Fruit fly (Drosophila melanogaster): ENCODE measurements around the gene Set8.

Gene Set8

dm6 chr3R:14357405-14357804, 41.6 kb downstream of the Set8 start (continued):
- TF ChIP-seq dm (GFP tag; optimal IDR thresholded peaks at IDR 0.05) (no peak), dmrt11E (tag; optimal IDR thresholded peaks at IDR 0.05) (peak; percentile 49), CG8089 (GFP tag; optimal IDR thresholded peaks at IDR 0.05) (no peak), CG6765 (GFP tag; optimal IDR thresholded peaks at IDR 0.05) (no peak), CG2889 (GFP tag; IDR thresholded peaks at IDR 0.05) (0 out of 3 replicates have a peak, but pooled peaks have one; percentile 36), NK7.1 (GFP tag; optimal IDR thresholded peaks at IDR 0.05) (peak; percentile 16), CG12071 (GFP tag; optimal IDR thresholded peaks at IDR 0.05) (no peak), CG17359 (tag; optimal IDR thresholded peaks at IDR 0.05) (peak; percentile 51), Spps (tag; optimal IDR thresholded peaks at IDR 0.05) (no peak), onecut (GFP tag; IDR thresholded peaks at IDR 0.05) (peak; percentile 27; the same call in 1 of the 2 replicates), chif (GFP tag; optimal IDR thresholded peaks at IDR 0.05) (peak in 1 of 2 experiments; percentile 28), Scr (GFP tag; IDR thresholded peaks at IDR 0.05; ENCODE audit: partially characterized antibody) (no peak), pb (GFP tag; optimal IDR thresholded peaks at IDR 0.05) (no peak), CG10147 (GFP tag; optimal IDR thresholded peaks at IDR 0.05) (peak; percentile 20), CkIIα-i1 (GFP tag; IDR thresholded peaks at IDR 0.05) (no peak), croc (GFP tag; conservative IDR thresholded peaks at IDR 0.05) (peak; percentile 27; the same call in 1 of the 3 replicates), NC2β (GFP tag; optimal IDR thresholded peaks at IDR 0.05) (no peak), CG1647 (GFP tag; optimal IDR thresholded peaks at IDR 0.05) (no peak), cad (GFP tag; optimal IDR thresholded peaks at IDR 0.05) (no peak), cas (GFP tag; IDR thresholded peaks at IDR 0.05) (no peak), HmgZ (tag; optimal IDR thresholded peaks at IDR 0.05) (peak; percentile 13), schlank (tag; optimal IDR thresholded peaks at IDR 0.05) (no peak), phol (tag; optimal IDR thresholded peaks at IDR 0.05) (peak; percentile 46), CG7357 (GFP tag; IDR thresholded peaks at IDR 0.05) (no peak), amos (GFP tag; IDR thresholded peaks at IDR 0.05; ENCODE audit: partially characterized antibody) (no peak), CG6272 (GFP tag; IDR thresholded peaks at IDR 0.05) (no peak), mam (GFP tag; optimal IDR thresholded peaks at IDR 0.05) (peak; percentile 32), ATbp (GFP tag; optimal IDR thresholded peaks at IDR 0.05) (no peak), CG34376 (GFP tag; optimal IDR thresholded peaks at IDR 0.05) (no peak), gsb-n (tag; optimal IDR thresholded peaks at IDR 0.05) (peak; percentile 13), grau (tag; optimal IDR thresholded peaks at IDR 0.05) (peak; percentile 86), CG16779 (GFP tag; IDR thresholded peaks at IDR 0.05) (no peak), fd3F (GFP tag; optimal IDR thresholded peaks at IDR 0.05) (no peak), Side (GFP tag; optimal IDR thresholded peaks at IDR 0.05) (no peak), Sin3A (optimal IDR thresholded peaks at IDR 0.05) (no peak), Oli (tag; optimal IDR thresholded peaks at IDR 0.05) (peak; percentile 8), CG13287 (GFP tag; IDR thresholded peaks at IDR 0.05; ENCODE audit: partially characterized antibody) (no peak), CG2120 (GFP tag; optimal IDR thresholded peaks at IDR 0.05) (peak; percentile 47), klu (GFP tag; IDR thresholded peaks at IDR 0.05) (0 out of 2 replicates have a peak, but pooled peaks have one; percentile 19), bcd (GFP tag; optimal IDR thresholded peaks at IDR 0.05) (peak; percentile 25), tx (GFP tag; optimal IDR thresholded peaks at IDR 0.05) (no peak), sima (GFP tag; optimal IDR thresholded peaks at IDR 0.05) (no peak), BtbVII (GFP tag; optimal IDR thresholded peaks at IDR 0.05) (peak; percentile 20), CG4854 (GFP tag; optimal IDR thresholded peaks at IDR 0.05) (no peak), ftz-f1 (GFP tag; optimal IDR thresholded peaks at IDR 0.05) (no peak), Camta (GFP tag; optimal IDR thresholded peaks at IDR 0.05) (no peak), nerfin-1 (tag; optimal IDR thresholded peaks at IDR 0.05) (peak; percentile 6), Usf (GFP tag; optimal IDR thresholded peaks at IDR 0.05) (no peak), salm (tag; optimal IDR thresholded peaks at IDR 0.05) (no peak), CG18599 (GFP tag; optimal IDR thresholded peaks at IDR 0.05) (peak; percentile 74), CG7745 (tag; optimal IDR thresholded peaks at IDR 0.05) (no peak), pum (GFP tag; optimal IDR thresholded peaks at IDR 0.05) (no peak)

All from whole organism, embryonic.